Worm (Caenorhabditis elegans): ENCODE results near the gene srz-101.
A peak's percentile ranks its signal among the peaks of the same experiment; 100 is the strongest.

srz-101 gene

ce11 chrV:16695499-16695898 is 861 bp downstream of the srz-101 start:
- no peak for TF ChIP-seq blmp-1 (tag; optimal IDR thresholded peaks at IDR 0.05)
- TF ChIP-seq sem-2 (GFP tag; optimal IDR thresholded peaks at IDR 0.05) = no peak
- no peak for TF ChIP-seq nhr-28 (tag; optimal IDR thresholded peaks at IDR 0.05)
- TF ChIP-seq pha-4 (tag; optimal IDR thresholded peaks at IDR 0.05) = no peak
- no peak for TF ChIP-seq drap-1 (GFP tag; optimal IDR thresholded peaks at IDR 0.05)
- TF ChIP-seq lin-32 (GFP tag; optimal IDR thresholded peaks at IDR 0.05) = no peak

DNA sequence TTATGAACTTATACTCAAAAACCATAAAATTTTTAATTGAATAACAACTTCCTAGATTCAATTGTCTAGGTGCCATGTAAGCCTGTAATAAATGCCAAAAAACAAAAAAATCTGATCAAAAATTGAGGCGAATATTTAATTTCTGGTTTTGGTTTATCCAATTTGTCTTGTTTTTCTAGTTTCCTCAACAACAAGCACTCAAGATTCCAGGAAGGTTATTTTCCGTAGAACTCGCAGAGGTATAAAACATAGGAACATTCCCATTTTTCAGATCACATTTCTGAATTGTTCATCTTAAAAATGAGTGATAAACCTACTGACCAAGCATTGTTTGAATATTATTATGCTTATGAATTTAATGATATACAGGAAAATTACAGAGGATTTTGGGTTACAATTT is 2.5 kb downstream of the srz-101 start, which contains the start of gene srw-41:
srw-41 (plus strand) TSS at position 301 of the 400 bp plus-strand sequence.
- TF ChIP-seq M03D4.4 (tag; optimal IDR thresholded peaks at IDR 0.05) (no peak), lin-13 (tag; optimal IDR thresholded peaks at IDR 0.05) (no peak)

ce11 chrV:16699752-16700259 is 5.2 kb downstream of the srz-101 start, which contains the start of gene Y70C5C.1:
Gene Y70C5C.1, plus strand, starts transcription at chrV:16700209.
- TF ChIP-seq bed-3 (GFP tag; optimal IDR thresholded peaks at IDR 0.05) = peak; percentile 49
- peak; percentile 32 for TF ChIP-seq M03D4.4 (tag; optimal IDR thresholded peaks at IDR 0.05)
- TF ChIP-seq nhr-2 (tag; optimal IDR thresholded peaks at IDR 0.05) = no peak
- no peak for TF ChIP-seq snpc-4 (tag; optimal IDR thresholded peaks at IDR 0.05)
- peak; percentile 16 for TF ChIP-seq lin-32 (GFP tag; optimal IDR thresholded peaks at IDR 0.05)
- no peak for TF ChIP-seq elt-1 (tag; optimal IDR thresholded peaks at IDR 0.05; ENCODE audit: borderline replicate concordance, insufficient read depth)
- TF ChIP-seq mls-2 (tag; optimal IDR thresholded peaks at IDR 0.05) = peak; percentile 80
- TF ChIP-seq ceh-43 (GFP tag; optimal IDR thresholded peaks at IDR 0.05) = peak; percentile 10
- TF ChIP-seq cnd-1 (tag; optimal IDR thresholded peaks at IDR 0.05) = peak; percentile 32
- peak; percentile 14 for TF ChIP-seq ceh-83 (GFP tag; optimal IDR thresholded peaks at IDR 0.05)
- no peak for TF ChIP-seq ces-1 (GFP tag; optimal IDR thresholded peaks at IDR 0.05)
- TF ChIP-seq hlh-1 (tag; optimal IDR thresholded peaks at IDR 0.05) = no peak
- no peak for TF ChIP-seq unc-39 (tag; optimal IDR thresholded peaks at IDR 0.05)
- TF ChIP-seq flh-1 (GFP tag; optimal IDR thresholded peaks at IDR 0.05) = peak; percentile 12
- TF ChIP-seq sem-2 (GFP tag; optimal IDR thresholded peaks at IDR 0.05) = peak; percentile 1
- TF ChIP-seq unc-120 (tag; optimal IDR thresholded peaks at IDR 0.05; ENCODE audit: poor library complexity, severe bottlenecking) = no peak
- TF ChIP-seq sptf-1 (tag; optimal IDR thresholded peaks at IDR 0.05) = peak; percentile 79
- peak; percentile 51 for TF ChIP-seq drap-1 (GFP tag; optimal IDR thresholded peaks at IDR 0.05)
- TF ChIP-seq nhr-12 (tag; optimal IDR thresholded peaks at IDR 0.05) = no peak

DNA sequence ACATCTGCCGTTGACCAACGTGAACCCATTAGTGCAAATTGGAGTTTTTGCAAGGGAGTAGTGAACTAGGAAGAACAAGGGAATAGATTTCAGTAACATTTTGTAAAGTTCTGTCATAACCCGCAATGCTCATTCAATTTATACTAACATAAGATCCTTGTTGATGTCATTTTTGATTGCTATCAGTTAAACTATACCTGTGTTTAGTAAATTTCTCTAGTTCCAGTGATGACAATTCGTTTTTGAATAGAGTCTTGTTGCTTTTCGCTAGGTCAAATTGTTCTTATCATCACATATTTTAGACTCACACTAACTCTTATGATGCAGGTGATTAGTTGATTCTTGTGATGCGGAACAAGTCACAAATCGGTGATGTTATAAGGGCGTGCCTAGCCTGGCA is 11.9 kb downstream of the srz-101 start, which contains the start of gene clec-9:
clec-9 (minus strand) TSS at position 101 of the 400 bp plus-strand sequence.
- TF ChIP-seq drap-1 (GFP tag; optimal IDR thresholded peaks at IDR 0.05) (no peak), unc-120 (tag; optimal IDR thresholded peaks at IDR 0.05; ENCODE audit: poor library complexity, severe bottlenecking) (no peak), sptf-1 (tag; optimal IDR thresholded peaks at IDR 0.05) (no peak), nhr-12 (tag; optimal IDR thresholded peaks at IDR 0.05) (no peak), pha-4 (tag; optimal IDR thresholded peaks at IDR 0.05) (no peak), zip-8 (tag; optimal IDR thresholded peaks at IDR 0.05) (no peak), nhr-76 (tag; optimal IDR thresholded peaks at IDR 0.05) (no peak), nhr-237 (tag; optimal IDR thresholded peaks at IDR 0.05) (no peak), unc-62 (GFP tag; optimal IDR thresholded peaks at IDR 0.05) (no peak), mab-5 (tag; optimal IDR thresholded peaks at IDR 0.05) (no peak), unc-39 (tag; optimal IDR thresholded peaks at IDR 0.05) (no peak), ceh-43 (GFP tag; optimal IDR thresholded peaks at IDR 0.05) (no peak), nhr-28 (tag; optimal IDR thresholded peaks at IDR 0.05) (no peak), mep-1 (tag; optimal IDR thresholded peaks at IDR 0.05) (no peak), ceh-39 (tag; optimal IDR thresholded peaks at IDR 0.05) (no peak), elt-1 (tag; optimal IDR thresholded peaks at IDR 0.05; ENCODE audit: borderline replicate concordance, insufficient read depth) (no peak), blmp-1 (tag; optimal IDR thresholded peaks at IDR 0.05) (no peak), elt-3 (tag; optimal IDR thresholded peaks at IDR 0.05) (no peak)

DNA sequence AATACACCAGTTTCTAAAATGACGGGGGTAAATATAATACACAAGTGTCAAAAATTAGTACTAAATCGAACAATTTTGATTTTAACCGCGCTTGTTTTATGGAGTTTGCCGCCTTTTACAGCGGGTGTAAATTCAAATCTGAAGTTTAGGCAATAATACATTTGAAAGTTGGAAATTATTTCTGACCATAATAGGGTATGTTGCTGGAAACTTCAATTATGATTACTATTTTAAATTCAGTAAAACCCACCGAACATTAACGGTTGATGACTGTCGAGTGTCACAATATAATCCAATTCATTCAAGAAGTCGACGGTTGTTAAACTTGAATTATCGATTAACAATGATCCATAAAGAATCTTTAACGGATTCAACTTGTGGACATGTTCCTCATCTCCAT is 19.2 kb downstream of the srz-101 start:
- TF ChIP-seq lin-13 (tag; optimal IDR thresholded peaks at IDR 0.05) = no peak
- no peak for TF ChIP-seq elt-1 (tag; optimal IDR thresholded peaks at IDR 0.05; ENCODE audit: borderline replicate concordance, insufficient read depth)
- no peak for TF ChIP-seq zip-8 (tag; optimal IDR thresholded peaks at IDR 0.05)
- TF ChIP-seq ceh-43 (GFP tag; optimal IDR thresholded peaks at IDR 0.05) = no peak
